Worm (Caenorhabditis elegans): ENCODE results near the gene sri-20.

The sri-20 gene

ce11 chrV:10361830-10362397 is 6.4 kb upstream of the sri-20 start, which contains the start of gene cash-1 (continued):
- peak; percentile 52; the same call in 1 of the 2 replicates for TF ChIP-seq hmg-1.2 (GFP tag; IDR thresholded peaks at IDR 0.05)
- peak in 1 of 3 experiments; percentile 42 for TF ChIP-seq lin-35 (GFP tag; optimal IDR thresholded peaks at IDR 0.05)
- no peak for TF ChIP-seq chd-7 (tag; optimal IDR thresholded peaks at IDR 0.05)
- TF ChIP-seq snpc-1.1 (tag; optimal IDR thresholded peaks at IDR 0.05; ENCODE audit: insufficient read depth) = no peak
- no peak for TF ChIP-seq snpc-4 (GFP tag; optimal IDR thresholded peaks at IDR 0.05)
- TF ChIP-seq snpc-4 (tag; optimal IDR thresholded peaks at IDR 0.05) = peak in 3 of 4 experiments; percentile 43 to 64 (median 52)
- TF ChIP-seq pbrm-1 (GFP tag; IDR thresholded peaks at IDR 0.05) = peak; percentile 37; the same call in 1 of the 2 replicates
- no peak for TF ChIP-seq C17E4.6 (GFP tag; IDR thresholded peaks at IDR 0.05)
- peak; percentile 68 for TF ChIP-seq dpl-1 (GFP tag; optimal IDR thresholded peaks at IDR 0.05)
- peak; percentile 54 for TF ChIP-seq lin-26 (GFP tag; IDR thresholded peaks at IDR 0.05)
- TF ChIP-seq B0035.1 (tag; optimal IDR thresholded peaks at IDR 0.05) = no peak
- TF ChIP-seq madf-3 (GFP tag; IDR thresholded peaks at IDR 0.05) = peak; percentile 99
- no peak for TF ChIP-seq tbx-9 (tag; optimal IDR thresholded peaks at IDR 0.05; ENCODE audit: borderline replicate concordance)
- TF ChIP-seq repo-1 (tag; optimal IDR thresholded peaks at IDR 0.05) = no peak
- no peak for TF ChIP-seq snpc-1.3 (tag; optimal IDR thresholded peaks at IDR 0.05; ENCODE audit: insufficient read depth)
- TF ChIP-seq zim-3 (tag; optimal IDR thresholded peaks at IDR 0.05) = no peak
- no peak for TF ChIP-seq ztf-28 (GFP tag; IDR thresholded peaks at IDR 0.05)

- TF ChIP-seq fkh-3 (tag; optimal IDR thresholded peaks at IDR 0.05) = no peak
- no peak for TF ChIP-seq F52B5.7 (tag; optimal IDR thresholded peaks at IDR 0.05)
- TF ChIP-seq aptf-2 (GFP tag; conservative IDR thresholded peaks at IDR 0.05) = no peak
- no peak for TF ChIP-seq ceh-79 (tag; optimal IDR thresholded peaks at IDR 0.05)
- TF ChIP-seq ets-4 (GFP tag; optimal IDR thresholded peaks at IDR 0.05) = no peak
- TF ChIP-seq C06A6.2 (GFP tag; conservative IDR thresholded peaks at IDR 0.05) = no peak
- TF ChIP-seq nhr-120 (GFP tag; IDR thresholded peaks at IDR 0.05) = no peak
- TF ChIP-seq lsy-27 (tag; optimal IDR thresholded peaks at IDR 0.05; ENCODE audit: borderline replicate concordance, insufficient read depth) = no peak
- no peak for TF ChIP-seq attf-3 (GFP tag; conservative IDR thresholded peaks at IDR 0.05)
- TF ChIP-seq snpc-3.4 (tag; optimal IDR thresholded peaks at IDR 0.05) = no peak
- TF ChIP-seq lin-54 (GFP tag; optimal IDR thresholded peaks at IDR 0.05) = no peak
- TF ChIP-seq cebp-2 (GFP tag; IDR thresholded peaks at IDR 0.05) = no peak
- no peak for TF ChIP-seq Y53G8AR.9 (GFP tag; conservative IDR thresholded peaks at IDR 0.05)
- TF ChIP-seq pha-4 (tag; optimal IDR thresholded peaks at IDR 0.05) = no peak
- no peak for TF ChIP-seq lin-40 (tag; optimal IDR thresholded peaks at IDR 0.05)
- TF ChIP-seq sdz-38 (tag; optimal IDR thresholded peaks at IDR 0.05) = no peak
- no peak for TF ChIP-seq madf-6 (GFP tag; IDR thresholded peaks at IDR 0.05)
- no peak for TF ChIP-seq bed-2 (GFP tag; IDR thresholded peaks at IDR 0.05)
- TF ChIP-seq K11D2.4 (GFP tag; IDR thresholded peaks at IDR 0.05) = no peak
These were observed 4.5 kb upstream of the sri-20 start for ce11 chrV:10363834-10364233.

- TF ChIP-seq lin-40 (tag; optimal IDR thresholded peaks at IDR 0.05) = peak; percentile 35
- no peak for TF ChIP-seq rec-8 (tag; optimal IDR thresholded peaks at IDR 0.05)
- TF ChIP-seq B0336.3 (GFP tag; IDR thresholded peaks at IDR 0.05) = no peak
- no peak for TF ChIP-seq ztf-3 (GFP tag; optimal IDR thresholded peaks at IDR 0.05)
- TF ChIP-seq madf-8 (GFP tag; conservative IDR thresholded peaks at IDR 0.05) = no peak
- no peak for TF ChIP-seq mel-28 (tag; optimal IDR thresholded peaks at IDR 0.05; ENCODE audit: borderline replicate concordance)
- no peak for TF ChIP-seq madf-6 (GFP tag; IDR thresholded peaks at IDR 0.05)
- TF ChIP-seq lin-35 (GFP tag; optimal IDR thresholded peaks at IDR 0.05) = no peak
- no peak for TF ChIP-seq mxl-1 (tag; optimal IDR thresholded peaks at IDR 0.05)
- no peak for TF ChIP-seq F10E7.11 (tag; optimal IDR thresholded peaks at IDR 0.05)
- TF ChIP-seq Y95B8A.8 (GFP tag; IDR thresholded peaks at IDR 0.05) = no peak
- no peak for TF ChIP-seq F57A8.1 (GFP tag; optimal IDR thresholded peaks at IDR 0.05)
- no peak for TF ChIP-seq hlh-26 (GFP tag; conservative IDR thresholded peaks at IDR 0.05)
- TF ChIP-seq B0019.2 (GFP tag; conservative IDR thresholded peaks at IDR 0.05) = no peak
These were observed 2.8 kb downstream of the sri-20 start for ce11 chrV:10371177-10371576.
